Fruit fly (Drosophila melanogaster) whole organism, prepupa: Measurements from ENCODE around the gene Mgat2.

Source experiments
- CG10669 ChIP-seq: fragments of 200-800 bp; sonication (Bioruptor generic); optimal IDR thresholded peaks from 3 replicates; lab custom pipeline; 2018; ENCODE audit warnings: missing biosample characterization, mild to moderate bottlenecking, missing genetic modification characterization, moderate library complexity
- CG11294 ChIP-seq: fragments of 200-800 bp; sonication (Bioruptor generic); IDR thresholded peaks from 2 replicates; pipeline ENCODE4 v1.3.6; 2022; ENCODE audit warnings: missing biosample characterization, missing genetic modification characterization
- CG11902 ChIP-seq: fragments of 200-800 bp; sonication (Bioruptor generic); optimal IDR thresholded peaks from 3 replicates; lab custom pipeline; 2016; ENCODE audit warnings: missing biosample characterization, missing genetic modification characterization
- CG15336 ChIP-seq: fragments of 200-800 bp; sonication (Bioruptor generic); IDR thresholded peaks from 2 replicates; pipeline ENCODE4 v1.3.6; 2022; ENCODE audit warnings: missing biosample characterization, missing genetic modification characterization
- CG3032 ChIP-seq: fragments of 200-800 bp; optimal IDR thresholded peaks from 2 replicates; lab custom pipeline; 2019; ENCODE audit warnings: missing biosample characterization, mild to moderate bottlenecking, missing genetic modification characterization, moderate library complexity
- CG32006 ChIP-seq: fragments of 200-800 bp; sonication (Bioruptor generic); optimal IDR thresholded peaks from 3 replicates; lab custom pipeline; 2017; ENCODE audit warnings: missing biosample characterization, mild to moderate bottlenecking, missing genetic modification characterization
- CG34406 ChIP-seq: fragments of 200-800 bp; sonication (Bioruptor generic); optimal IDR thresholded peaks from 3 replicates; lab custom pipeline; 2016; ENCODE audit warnings: missing biosample characterization, missing genetic modification characterization
- CG3919 ChIP-seq: fragments of 200-800 bp; sonication (Bioruptor generic); optimal IDR thresholded peaks from 3 replicates; lab custom pipeline; 2016; ENCODE audit warnings: missing biosample characterization, missing genetic modification characterization
- CG6276 ChIP-seq: fragments of 200-800 bp; sonication (Bioruptor generic); optimal IDR thresholded peaks from 2 replicates; lab custom pipeline; 2017; ENCODE audit warnings: missing biosample characterization, mild to moderate bottlenecking, missing genetic modification characterization
- CG6792 ChIP-seq: fragments of 200-800 bp; sonication (Bioruptor generic); optimal IDR thresholded peaks from 3 replicates; lab custom pipeline; 2016; ENCODE audit warnings: missing biosample characterization, missing genetic modification characterization
- CG6808 ChIP-seq: fragments of 200-800 bp; sonication (Bioruptor generic); optimal IDR thresholded peaks from 3 replicates; lab custom pipeline; 2017; ENCODE audit warnings: missing biosample characterization, missing genetic modification characterization, mild to moderate bottlenecking, moderate library complexity, missing genetic modification reagents
- CG6854 ChIP-seq: fragments of 200-800 bp; sonication (Bioruptor generic); optimal IDR thresholded peaks from 2 replicates; lab custom pipeline; 2017; ENCODE audit warnings: missing biosample characterization, mild to moderate bottlenecking, missing genetic modification characterization
- CG7368 ChIP-seq: fragments of 200-800 bp; sonication (Bioruptor generic); optimal IDR thresholded peaks from 3 replicates; lab custom pipeline; 2016; ENCODE audit warnings: missing biosample characterization, missing genetic modification characterization
- CG8119 ChIP-seq: fragments of 200-800 bp; sonication (Bioruptor generic); IDR thresholded peaks from 3 replicates; pipeline ENCODE4 v1.3.6; 2022; ENCODE audit warnings: missing biosample characterization, missing genetic modification characterization
- CG8319 ChIP-seq: fragments of 200-800 bp; sonication (Bioruptor generic); optimal IDR thresholded peaks from 3 replicates; lab custom pipeline; 2016; ENCODE audit warnings: missing biosample characterization, missing genetic modification characterization
- CG8632 ChIP-seq: fragments of 200-800 bp; sonication (Bioruptor generic); optimal IDR thresholded peaks from 3 replicates; lab custom pipeline; 2016; ENCODE audit warnings: missing biosample characterization, missing genetic modification characterization
- CG9139 ChIP-seq: fragments of 200-800 bp; sonication (Bioruptor generic); optimal IDR thresholded peaks from 3 replicates; lab custom pipeline; 2017; ENCODE audit warnings: missing biosample characterization, mild to moderate bottlenecking, missing genetic modification characterization
- Eip75B ChIP-seq: fragments of 200-800 bp; sonication (Bioruptor generic); optimal IDR thresholded peaks from 3 replicates; lab custom pipeline; 2016; ENCODE audit warnings: missing biosample characterization, missing genetic modification characterization
- Eip93F ChIP-seq: fragments of 200-800 bp; sonication (Bioruptor generic); optimal IDR thresholded peaks from 2 replicates; lab custom pipeline; 2016; ENCODE audit warnings: missing biosample characterization, mild to moderate bottlenecking, missing genetic modification characterization
- Ets96B ChIP-seq: fragments of 200-800 bp; optimal IDR thresholded peaks from 2 replicates; lab custom pipeline; 2019; ENCODE audit warnings: missing biosample characterization, mild to moderate bottlenecking, missing genetic modification characterization, moderate library complexity
- Gug ChIP-seq: fragments of 200-800 bp; sonication (Bioruptor generic); IDR thresholded peaks from 2 replicates; pipeline ENCODE4 v1.3.6; 2022; ENCODE audit warnings: missing biosample characterization, missing genetic modification characterization
- Hr39 ChIP-seq: fragments of 200-800 bp; sonication (Bioruptor generic); optimal IDR thresholded peaks from 2 replicates; lab custom pipeline; 2016; ENCODE audit warnings: missing biosample characterization, missing genetic modification characterization
- Lpt ChIP-seq: fragments of 200-800 bp; sonication (Bioruptor generic); optimal IDR thresholded peaks from 3 replicates; lab custom pipeline; 2016; ENCODE audit warnings: missing biosample characterization, missing genetic modification characterization
- Met ChIP-seq: fragments of 200-800 bp; sonication (Bioruptor generic); optimal IDR thresholded peaks from 3 replicates; lab custom pipeline; 2016; ENCODE audit warnings: missing biosample characterization, missing genetic modification characterization
- OdsH ChIP-seq: fragments of 200-800 bp; sonication (Bioruptor generic); optimal IDR thresholded peaks from 3 replicates; lab custom pipeline; 2016; ENCODE audit warnings: missing biosample characterization, missing genetic modification characterization
- Sox14 ChIP-seq: fragments of 200-800 bp; sonication (Bioruptor generic); optimal IDR thresholded peaks from 3 replicates; lab custom pipeline; 2016; ENCODE audit warnings: missing biosample characterization, missing genetic modification characterization
- Sox15 ChIP-seq: fragments of 200-800 bp; sonication (Bioruptor generic); optimal IDR thresholded peaks from 3 replicates; lab custom pipeline; 2016; ENCODE audit warnings: missing biosample characterization, missing genetic modification characterization
- achi ChIP-seq: fragments of 200-800 bp; sonication (Bioruptor generic); optimal IDR thresholded peaks from 3 replicates; lab custom pipeline; 2016; ENCODE audit warnings: missing biosample characterization, missing genetic modification characterization
- dsx ChIP-seq: fragments of 200-800 bp; optimal IDR thresholded peaks from 3 replicates; lab custom pipeline; 2019; ENCODE audit warnings: missing biosample characterization, mild to moderate bottlenecking, missing genetic modification characterization, moderate library complexity; ENCODE audit not compliant: poor library complexity, severe bottlenecking
- eg ChIP-seq: fragments of 200-800 bp; sonication (Bioruptor generic); IDR thresholded peaks from 3 replicates; pipeline ENCODE4 v1.3.6; 2022; ENCODE audit warnings: missing biosample characterization, missing genetic modification characterization
- esn ChIP-seq: fragments of 200-800 bp; sonication (Bioruptor generic); optimal IDR thresholded peaks from 2 replicates; lab custom pipeline; 2016; ENCODE audit warnings: missing biosample characterization, mild to moderate bottlenecking, missing genetic modification characterization, moderate library complexity
- fkh ChIP-seq: fragments of 200-800 bp; sonication (Bioruptor generic); optimal IDR thresholded peaks from 3 replicates; lab custom pipeline; 2017; ENCODE audit warnings: missing biosample characterization, mild to moderate bottlenecking, missing genetic modification characterization, moderate library complexity
- salr ChIP-seq, 2 experiments: fragments of 200-800 bp; sonication (Bioruptor generic); optimal IDR thresholded peaks; 3 replicates each; lab custom pipeline; 2016 to 2018; ENCODE audit warnings: missing biosample characterization in 2 of 2, missing genetic modification characterization in 2 of 2, mild to moderate bottlenecking in 1 of 2
- vri ChIP-seq: fragments of 200-800 bp; sonication (Bioruptor generic); optimal IDR thresholded peaks from 3 replicates; lab custom pipeline; 2016; ENCODE audit warnings: missing biosample characterization, mild to moderate bottlenecking, missing genetic modification characterization

The Mgat2 gene

DNA sequence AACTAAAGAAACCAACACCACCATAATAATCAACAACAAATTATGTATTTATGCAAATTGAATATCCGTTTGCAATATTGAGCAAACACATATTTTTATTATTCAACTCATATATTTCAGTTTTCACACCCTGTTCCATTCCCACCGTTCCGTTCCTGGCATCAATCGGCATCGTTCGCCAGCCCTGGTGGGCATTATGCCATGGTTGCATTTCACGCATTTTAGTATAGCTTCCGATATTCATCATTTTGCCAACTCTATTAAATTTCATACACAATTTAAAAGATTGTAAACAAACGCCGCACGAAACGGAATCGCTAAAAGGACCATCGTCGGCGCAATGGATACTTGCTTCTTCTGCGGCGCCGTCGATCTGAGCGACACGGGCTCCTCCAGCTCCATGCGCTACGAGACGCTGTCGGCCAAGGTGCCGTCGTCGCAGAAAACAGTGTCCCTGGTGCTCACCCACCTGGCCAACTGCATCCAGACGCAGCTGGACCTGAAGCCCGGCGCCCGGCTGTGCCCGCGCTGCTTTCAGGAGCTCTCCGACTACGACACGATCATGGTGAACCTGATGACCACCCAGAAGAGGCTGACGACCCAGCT is 21.2 kb upstream of the Mgat2 start, which contains the start of gene Sry-delta (continued):
- TF ChIP-seq vri (no peak), Ets96B (no peak), CG9139 (GFP tag; lab: Kevin White, UChicago) (no peak), eg (peak; percentile 41; the same call in 1 of the 3 replicates), CG34406 (GFP tag; lab: Kevin White, UChicago) (peak; percentile 48), CG11902 (GFP tag; lab: Kevin White, UChicago) (no peak), achi (GFP tag; lab: Kevin White, UChicago) (no peak), fkh (GFP tag; lab: Kevin White, UChicago) (peak; percentile 61), CG3032 (tag; lab: Kevin White, UChicago) (peak; percentile 68), Sox14 (GFP tag; lab: Kevin White, UChicago) (no peak), CG8319 (no peak), CG6854 (GFP tag; lab: Kevin White, UChicago) (peak; percentile 57), CG8119 (GFP tag; lab: Robert Waterston, UW) (no peak), CG7368 (GFP tag; lab: Kevin White, UChicago) (no peak), Eip75B (GFP tag; lab: Kevin White, UChicago) (no peak), CG6792 (GFP tag; lab: Kevin White, UChicago) (peak; percentile 44), CG6276 (GFP tag; lab: Kevin White, UChicago) (no peak), dsx (GFP tag; lab: Kevin White, UChicago) (peak; percentile 41), salr (GFP tag; optimal IDR thresholded peaks at IDR 0.05; lab: Kevin White, UChicago) (peak in 1 of 2 experiments; percentile 46), CG10669 (GFP tag; lab: Kevin White, UChicago) (no peak), CG8632 (GFP tag; lab: Kevin White, UChicago) (no peak)

DNA sequence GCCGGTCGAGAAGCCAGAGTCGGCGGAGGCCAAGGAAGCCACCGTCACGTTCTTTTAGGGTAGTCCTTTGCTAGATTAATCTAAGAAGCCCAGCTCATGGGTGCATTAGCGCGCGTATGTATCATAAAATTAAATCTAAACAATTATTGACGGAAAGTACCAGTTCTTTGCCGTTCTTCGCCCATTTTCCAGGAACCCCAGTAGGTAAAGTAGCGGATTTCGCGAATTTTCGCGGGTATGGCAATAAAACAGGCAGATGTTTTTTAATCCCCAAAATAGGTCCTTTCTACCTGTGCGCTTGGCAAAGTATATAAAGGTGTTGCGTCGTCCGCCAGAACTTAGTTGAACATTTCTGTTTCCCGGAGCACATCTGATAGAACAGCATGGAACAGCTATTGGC is 18.9 kb upstream of the Mgat2 start:
- TF ChIP-seq CG8319 (no peak), CG11294 (GFP tag; lab: Robert Waterston, UW) (no peak), Met (GFP tag; lab: Kevin White, UChicago) (no peak), CG3919 (GFP tag; lab: Kevin White, UChicago) (no peak), CG15336 (GFP tag; lab: Robert Waterston, UW) (no peak), CG32006 (GFP tag; lab: Kevin White, UChicago) (no peak), Gug (GFP tag; lab: Robert Waterston, UW) (no peak), Lpt (no peak), Sox15 (GFP tag; lab: Kevin White, UChicago) (no peak), achi (GFP tag; lab: Kevin White, UChicago) (no peak)
- TF ChIP-seq, all 60 proteins: peak for 0

DNA sequence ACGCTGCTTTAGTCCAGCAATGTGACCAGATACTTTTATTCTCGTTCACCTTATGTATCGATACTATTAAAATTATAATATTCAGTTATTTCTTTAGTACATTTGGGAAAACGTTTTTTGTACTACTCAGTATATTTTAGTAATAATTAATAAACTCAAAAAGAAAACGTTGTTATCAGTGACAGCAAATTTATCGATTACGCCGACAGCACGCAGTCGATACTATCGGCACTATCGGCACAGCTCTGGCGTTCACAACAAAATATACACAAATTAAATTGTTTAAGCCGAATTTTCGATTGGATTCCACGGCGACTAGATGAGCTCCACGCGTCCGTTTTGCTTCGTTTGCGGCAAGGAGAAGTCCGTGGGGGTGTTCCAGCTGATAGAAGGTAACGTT is 17.5 kb upstream of the Mgat2 start, which contains the start of the genes janA, Sry-alpha and Sry-beta:
Gene janA, minus strand, starts transcription at position 40 of the 400 bp plus-strand sequence.
Gene Sry-alpha, plus strand, starts transcription at position 226 of the 400 bp plus-strand sequence.
Gene Sry-beta, plus strand, starts transcription at position 226 of the 400 bp plus-strand sequence.
- TF ChIP-seq dsx (GFP tag; lab: Kevin White, UChicago), result peak; percentile 91
- peak; percentile 18 for TF ChIP-seq CG3032 (tag; lab: Kevin White, UChicago)
- no peak for TF ChIP-seq OdsH
- no peak for TF ChIP-seq CG9139 (GFP tag; lab: Kevin White, UChicago)
- no peak for TF ChIP-seq CG6808
- peak; percentile 45 for TF ChIP-seq esn
- no peak for TF ChIP-seq Hr39 (GFP tag; lab: Kevin White, UChicago)

DNA sequence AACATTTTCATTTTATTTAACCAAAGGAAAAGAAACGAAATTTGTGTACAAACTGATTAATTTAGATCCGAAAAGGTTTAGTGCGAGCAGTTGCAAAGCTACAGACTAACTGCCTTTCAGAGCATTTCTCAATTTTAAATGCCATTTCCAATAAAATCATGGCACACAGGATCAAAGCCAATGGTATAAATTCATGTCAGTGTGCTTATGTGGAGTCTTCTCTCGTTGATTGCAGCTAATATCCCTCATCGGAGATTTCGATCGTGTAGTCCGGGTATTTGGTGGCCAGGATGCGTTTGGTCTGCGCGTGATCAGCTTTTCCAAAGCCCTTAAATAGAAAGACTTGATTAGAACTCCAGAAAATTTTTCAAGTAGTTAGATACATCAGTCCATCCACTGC is 16.6 kb upstream of the Mgat2 start, which contains the start of gene janB:
Gene janB, minus strand, starts transcription at position 101 of the 400 bp plus-strand sequence.
- TF ChIP-seq eg (no peak), Eip93F (GFP tag; lab: Kevin White, UChicago) (no peak), CG3032 (tag; lab: Kevin White, UChicago) (no peak), vri (no peak), CG3919 (GFP tag; lab: Kevin White, UChicago) (no peak)
